Fruit fly (Drosophila melanogaster) whole organism, prepupa: ENCODE results near the gene CG8135.

Experiments used
- Blimp-1 ChIP-seq: fragments of 200-800 bp; sonication (Bioruptor generic); optimal IDR thresholded peaks from 3 replicates; lab custom pipeline; 2017; ENCODE audit warnings: missing biosample characterization, missing genetic modification characterization, mild to moderate bottlenecking, moderate library complexity, missing genetic modification reagents
- CG10669 ChIP-seq: fragments of 200-800 bp; sonication (Bioruptor generic); optimal IDR thresholded peaks from 3 replicates; lab custom pipeline; 2018; ENCODE audit warnings: missing biosample characterization, mild to moderate bottlenecking, missing genetic modification characterization, moderate library complexity
- CG11294 ChIP-seq: fragments of 200-800 bp; sonication (Bioruptor generic); IDR thresholded peaks from 2 replicates; pipeline ENCODE4 v1.3.6; 2022; ENCODE audit warnings: missing biosample characterization, missing genetic modification characterization
- CG16779 ChIP-seq: fragments of 200-800 bp; sonication (Bioruptor generic); optimal IDR thresholded peaks from 3 replicates; lab custom pipeline; 2017; ENCODE audit warnings: missing biosample characterization, mild to moderate bottlenecking, missing genetic modification characterization
- CG3032 ChIP-seq: fragments of 200-800 bp; optimal IDR thresholded peaks from 2 replicates; lab custom pipeline; 2019; ENCODE audit warnings: missing biosample characterization, mild to moderate bottlenecking, missing genetic modification characterization, moderate library complexity
- CG31627 ChIP-seq: fragments of 200-800 bp; sonication (Bioruptor generic); optimal IDR thresholded peaks from 3 replicates; lab custom pipeline; 2016; ENCODE audit warnings: missing biosample characterization, missing genetic modification characterization
- CG32006 ChIP-seq: fragments of 200-800 bp; sonication (Bioruptor generic); optimal IDR thresholded peaks from 3 replicates; lab custom pipeline; 2017; ENCODE audit warnings: missing biosample characterization, mild to moderate bottlenecking, missing genetic modification characterization
- CG34406 ChIP-seq: fragments of 200-800 bp; sonication (Bioruptor generic); optimal IDR thresholded peaks from 3 replicates; lab custom pipeline; 2016; ENCODE audit warnings: missing biosample characterization, missing genetic modification characterization
- CG3919 ChIP-seq: fragments of 200-800 bp; sonication (Bioruptor generic); optimal IDR thresholded peaks from 3 replicates; lab custom pipeline; 2016; ENCODE audit warnings: missing biosample characterization, missing genetic modification characterization
- CG4318 ChIP-seq: fragments of 200-800 bp; sonication (Bioruptor generic); optimal IDR thresholded peaks from 3 replicates; lab custom pipeline; 2017; ENCODE audit warnings: missing biosample characterization, mild to moderate bottlenecking, missing genetic modification characterization
- CG6163 ChIP-seq: fragments of 200-800 bp; sonication (Bioruptor generic); IDR thresholded peaks from 3 replicates; pipeline ENCODE4 v1.3.6; 2022; ENCODE audit warnings: missing biosample characterization, missing genetic modification characterization
- CG6808 ChIP-seq: fragments of 200-800 bp; sonication (Bioruptor generic); optimal IDR thresholded peaks from 3 replicates; lab custom pipeline; 2017; ENCODE audit warnings: missing biosample characterization, missing genetic modification characterization, mild to moderate bottlenecking, moderate library complexity, missing genetic modification reagents
- CG6854 ChIP-seq: fragments of 200-800 bp; sonication (Bioruptor generic); optimal IDR thresholded peaks from 2 replicates; lab custom pipeline; 2017; ENCODE audit warnings: missing biosample characterization, mild to moderate bottlenecking, missing genetic modification characterization
- CG7368 ChIP-seq: fragments of 200-800 bp; sonication (Bioruptor generic); optimal IDR thresholded peaks from 3 replicates; lab custom pipeline; 2016; ENCODE audit warnings: missing biosample characterization, missing genetic modification characterization
- CG8119 ChIP-seq: fragments of 200-800 bp; sonication (Bioruptor generic); IDR thresholded peaks from 3 replicates; pipeline ENCODE4 v1.3.6; 2022; ENCODE audit warnings: missing biosample characterization, missing genetic modification characterization
- CG8319 ChIP-seq: fragments of 200-800 bp; sonication (Bioruptor generic); optimal IDR thresholded peaks from 3 replicates; lab custom pipeline; 2016; ENCODE audit warnings: missing biosample characterization, missing genetic modification characterization
- CG8632 ChIP-seq: fragments of 200-800 bp; sonication (Bioruptor generic); optimal IDR thresholded peaks from 3 replicates; lab custom pipeline; 2016; ENCODE audit warnings: missing biosample characterization, missing genetic modification characterization
- CG9139 ChIP-seq: fragments of 200-800 bp; sonication (Bioruptor generic); optimal IDR thresholded peaks from 3 replicates; lab custom pipeline; 2017; ENCODE audit warnings: missing biosample characterization, mild to moderate bottlenecking, missing genetic modification characterization
- Eip78C ChIP-seq: fragments of 200-800 bp; sonication (Bioruptor generic); peaks from one replicate; lab custom pipeline; 2016; ENCODE audit warnings: missing biosample characterization, missing genetic modification characterization
- Eip93F ChIP-seq: fragments of 200-800 bp; sonication (Bioruptor generic); optimal IDR thresholded peaks from 2 replicates; lab custom pipeline; 2016; ENCODE audit warnings: missing biosample characterization, mild to moderate bottlenecking, missing genetic modification characterization
- Ets21C ChIP-seq: fragments of 200-800 bp; sonication (Bioruptor generic); optimal IDR thresholded peaks from 3 replicates; lab custom pipeline; 2016; ENCODE audit warnings: missing biosample characterization, missing genetic modification characterization
- Ets96B ChIP-seq: fragments of 200-800 bp; optimal IDR thresholded peaks from 2 replicates; lab custom pipeline; 2019; ENCODE audit warnings: missing biosample characterization, mild to moderate bottlenecking, missing genetic modification characterization, moderate library complexity
- Hr38 ChIP-seq: sonication (Bioruptor generic); optimal IDR thresholded peaks from 2 replicates; lab custom pipeline; 2016; ENCODE audit warnings: missing biosample characterization, missing genetic modification characterization
- Hr39 ChIP-seq: fragments of 200-800 bp; sonication (Bioruptor generic); optimal IDR thresholded peaks from 2 replicates; lab custom pipeline; 2016; ENCODE audit warnings: missing biosample characterization, missing genetic modification characterization
- OdsH ChIP-seq: fragments of 200-800 bp; sonication (Bioruptor generic); optimal IDR thresholded peaks from 3 replicates; lab custom pipeline; 2016; ENCODE audit warnings: missing biosample characterization, missing genetic modification characterization
- Smox ChIP-seq: fragments of 200-800 bp; sonication (Bioruptor generic); optimal IDR thresholded peaks from 3 replicates; lab custom pipeline; 2016; ENCODE audit warnings: missing biosample characterization, missing genetic modification characterization
- Sox102F ChIP-seq: fragments of 200-800 bp; sonication (Bioruptor generic); optimal IDR thresholded peaks from 2 replicates; lab custom pipeline; 2016; ENCODE audit warnings: missing biosample characterization, mild to moderate bottlenecking, missing genetic modification characterization
- Sox14 ChIP-seq: fragments of 200-800 bp; sonication (Bioruptor generic); optimal IDR thresholded peaks from 3 replicates; lab custom pipeline; 2016; ENCODE audit warnings: missing biosample characterization, missing genetic modification characterization
- Sox15 ChIP-seq: fragments of 200-800 bp; sonication (Bioruptor generic); optimal IDR thresholded peaks from 3 replicates; lab custom pipeline; 2016; ENCODE audit warnings: missing biosample characterization, missing genetic modification characterization
- cyc ChIP-seq: fragments of 200-800 bp; sonication (Bioruptor generic); optimal IDR thresholded peaks from 3 replicates; lab custom pipeline; 2016; ENCODE audit warnings: missing biosample characterization, missing genetic modification characterization
- dac ChIP-seq: fragments of 200-800 bp; sonication (Bioruptor generic); optimal IDR thresholded peaks from 2 replicates; lab custom pipeline; 2017; ENCODE audit warnings: missing biosample characterization, mild to moderate bottlenecking, missing genetic modification characterization
- dsx ChIP-seq: fragments of 200-800 bp; optimal IDR thresholded peaks from 3 replicates; lab custom pipeline; 2019; ENCODE audit warnings: missing biosample characterization, mild to moderate bottlenecking, missing genetic modification characterization, moderate library complexity; ENCODE audit not compliant: poor library complexity, severe bottlenecking
- fd59A ChIP-seq: fragments of 200-800 bp; sonication (Bioruptor generic); optimal IDR thresholded peaks from 2 replicates; lab custom pipeline; 2017; ENCODE audit warnings: missing biosample characterization, mild to moderate bottlenecking, missing genetic modification characterization, missing genetic modification reagents
- fd85E ChIP-seq: fragments of 200-800 bp; sonication (Bioruptor generic); optimal IDR thresholded peaks from 3 replicates; lab custom pipeline; 2016; ENCODE audit warnings: missing biosample characterization, missing genetic modification characterization
- fkh ChIP-seq: fragments of 200-800 bp; sonication (Bioruptor generic); optimal IDR thresholded peaks from 3 replicates; lab custom pipeline; 2017; ENCODE audit warnings: missing biosample characterization, mild to moderate bottlenecking, missing genetic modification characterization, moderate library complexity
- lz ChIP-seq: fragments of 200-800 bp; sonication (Bioruptor generic); optimal IDR thresholded peaks from 3 replicates; lab custom pipeline; 2016; ENCODE audit warnings: missing biosample characterization, missing genetic modification characterization
- net ChIP-seq: fragments of 200-800 bp; sonication (Bioruptor generic); optimal IDR thresholded peaks from 3 replicates; lab custom pipeline; 2016; ENCODE audit warnings: missing biosample characterization, missing genetic modification characterization
- salr ChIP-seq, 2 experiments: fragments of 200-800 bp; sonication (Bioruptor generic); optimal IDR thresholded peaks; 3 replicates each; lab custom pipeline; 2016 to 2018; ENCODE audit warnings: missing biosample characterization in 2 of 2, missing genetic modification characterization in 2 of 2, mild to moderate bottlenecking in 1 of 2
- spab ChIP-seq: fragments of 200-800 bp; sonication (Bioruptor generic); optimal IDR thresholded peaks from 2 replicates; lab custom pipeline; 2017; ENCODE audit warnings: missing biosample characterization, mild to moderate bottlenecking, missing genetic modification characterization, missing genetic modification reagents
- svp ChIP-seq: fragments of 200-800 bp; sonication (Bioruptor generic); peaks from one replicate; lab custom pipeline; 2016; ENCODE audit warnings: missing biosample characterization, missing genetic modification characterization
- topi ChIP-seq: fragments of 200-800 bp; sonication (Bioruptor generic); optimal IDR thresholded peaks from 3 replicates; lab custom pipeline; 2016; ENCODE audit warnings: missing biosample characterization, missing genetic modification characterization
- vri ChIP-seq: fragments of 200-800 bp; sonication (Bioruptor generic); optimal IDR thresholded peaks from 3 replicates; lab custom pipeline; 2016; ENCODE audit warnings: missing biosample characterization, mild to moderate bottlenecking, missing genetic modification characterization

The CG8135 gene

DNA sequence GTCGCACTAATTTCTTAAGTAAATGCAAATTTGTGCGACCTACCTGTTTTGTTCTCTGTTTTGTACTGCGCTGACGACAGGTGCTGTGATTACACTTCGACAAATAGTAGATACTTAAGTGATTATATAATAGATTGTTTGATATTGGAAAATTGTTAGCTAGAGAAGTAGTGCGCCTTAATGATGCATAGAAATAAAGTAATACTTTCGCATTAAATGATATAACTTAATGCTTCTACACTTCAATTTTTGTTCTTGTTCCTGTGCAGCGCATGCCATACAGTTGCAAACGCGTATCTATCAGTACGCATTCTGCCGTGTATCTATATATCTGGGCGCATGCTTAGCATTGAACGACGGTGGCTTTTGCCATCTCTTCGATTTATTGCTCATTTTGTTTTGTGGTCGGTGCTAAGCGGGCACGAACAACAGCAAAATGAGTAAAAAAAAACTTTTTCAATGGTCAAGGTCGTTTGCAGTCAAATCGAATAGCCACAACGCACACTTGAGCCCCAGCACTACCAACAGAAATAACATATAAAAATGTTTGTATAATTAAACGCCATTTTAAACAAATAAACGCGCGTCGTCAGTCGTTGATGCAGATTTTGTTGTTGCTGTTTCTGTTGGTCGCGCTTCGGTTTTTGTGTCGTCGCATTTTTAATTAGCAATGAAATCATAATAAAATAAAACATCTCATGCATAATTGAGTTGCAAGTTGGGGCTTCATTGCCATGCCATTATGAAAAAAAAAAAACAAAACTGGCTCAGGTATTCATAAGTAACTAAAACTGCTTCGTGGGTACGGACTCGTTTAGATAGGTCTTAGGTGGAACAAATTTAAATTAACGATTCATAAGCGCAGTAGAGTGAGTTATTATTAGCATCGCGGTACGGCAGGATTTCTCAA is 26.4 kb downstream of the CG8135 start (continued):
- TF ChIP-seq cyc (GFP tag; lab: Kevin White, UChicago) (no peak), CG8319 (GFP tag; lab: Kevin White, UChicago) (no peak), net (GFP tag; lab: Kevin White, UChicago) (peak; percentile 32), Hr38 (no peak), Sox14 (GFP tag; lab: Kevin White, UChicago) (peak; percentile 10), CG34406 (GFP tag; lab: Kevin White, UChicago) (no peak), Smox (GFP tag; lab: Kevin White, UChicago) (no peak), Sox15 (GFP tag; lab: Kevin White, UChicago) (no peak), CG16779 (tag; lab: Kevin White, UChicago) (no peak), fd59A (no peak), CG9139 (GFP tag; lab: Kevin White, UChicago) (no peak), CG32006 (GFP tag; lab: Kevin White, UChicago) (peak; percentile 53), OdsH (peak; percentile 27)

DNA sequence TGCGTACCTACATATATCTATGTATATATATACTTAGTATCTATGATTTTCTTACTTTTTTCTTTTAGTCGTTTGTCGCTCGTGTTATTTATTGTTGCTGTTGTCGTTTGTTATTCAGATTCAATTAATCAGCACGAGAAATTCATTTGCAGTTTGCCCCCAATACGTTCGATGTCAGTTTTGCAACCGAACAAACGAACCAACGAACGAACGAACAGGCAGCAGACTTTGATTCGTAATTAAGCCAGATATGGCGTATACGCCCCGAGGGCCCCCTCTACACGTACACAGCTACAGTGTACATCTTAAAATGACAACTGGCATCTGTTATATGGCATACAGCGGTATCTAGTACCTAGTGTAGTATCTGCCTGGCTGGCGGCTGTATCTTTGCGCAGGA is 29.1 kb downstream of the CG8135 start:
- TF ChIP-seq Blimp-1 (GFP tag; lab: Kevin White, UChicago) (no peak), Eip78C (peak; percentile 27)

DNA sequence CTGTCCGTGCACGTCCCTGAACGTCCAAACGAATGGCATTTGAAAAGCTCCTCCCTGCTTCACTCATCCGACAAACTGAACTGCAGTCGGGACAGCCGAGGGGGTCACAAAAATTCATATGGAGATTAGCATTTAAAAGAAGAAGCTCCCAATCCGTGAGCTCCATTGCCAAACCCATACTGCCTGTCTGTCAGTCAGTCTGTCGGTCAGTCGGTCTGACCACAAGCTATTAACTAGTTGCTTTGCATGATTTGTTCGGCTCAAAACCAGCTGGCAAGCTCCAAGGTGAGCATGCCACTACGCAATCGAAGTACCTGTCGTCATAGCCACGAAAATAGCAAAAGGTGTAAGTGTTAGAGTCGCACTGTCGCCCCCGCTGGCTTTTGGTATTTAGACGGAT is 29.6 kb downstream of the CG8135 start:
- no peak for TF ChIP-seq CG8119 (GFP tag; lab: Robert Waterston, UW)
- no peak for TF ChIP-seq OdsH
- TF ChIP-seq spab = no peak
- TF ChIP-seq CG32006 (GFP tag; lab: Kevin White, UChicago) = no peak
- TF ChIP-seq CG4318 (GFP tag; lab: Kevin White, UChicago) = no peak
- TF ChIP-seq CG8319 (GFP tag; lab: Kevin White, UChicago) = no peak
- TF ChIP-seq Sox15 (GFP tag; lab: Kevin White, UChicago) = no peak
- no peak for TF ChIP-seq CG34406 (GFP tag; lab: Kevin White, UChicago)
- TF ChIP-seq vri = no peak
- no peak for TF ChIP-seq dac (GFP tag; lab: Kevin White, UChicago)
- TF ChIP-seq fkh (GFP tag; lab: Kevin White, UChicago) = no peak
- TF ChIP-seq CG10669 = no peak
- TF ChIP-seq CG16779 (tag; lab: Kevin White, UChicago) = no peak
- TF ChIP-seq svp (GFP tag; lab: Kevin White, UChicago) = no peak

DNA sequence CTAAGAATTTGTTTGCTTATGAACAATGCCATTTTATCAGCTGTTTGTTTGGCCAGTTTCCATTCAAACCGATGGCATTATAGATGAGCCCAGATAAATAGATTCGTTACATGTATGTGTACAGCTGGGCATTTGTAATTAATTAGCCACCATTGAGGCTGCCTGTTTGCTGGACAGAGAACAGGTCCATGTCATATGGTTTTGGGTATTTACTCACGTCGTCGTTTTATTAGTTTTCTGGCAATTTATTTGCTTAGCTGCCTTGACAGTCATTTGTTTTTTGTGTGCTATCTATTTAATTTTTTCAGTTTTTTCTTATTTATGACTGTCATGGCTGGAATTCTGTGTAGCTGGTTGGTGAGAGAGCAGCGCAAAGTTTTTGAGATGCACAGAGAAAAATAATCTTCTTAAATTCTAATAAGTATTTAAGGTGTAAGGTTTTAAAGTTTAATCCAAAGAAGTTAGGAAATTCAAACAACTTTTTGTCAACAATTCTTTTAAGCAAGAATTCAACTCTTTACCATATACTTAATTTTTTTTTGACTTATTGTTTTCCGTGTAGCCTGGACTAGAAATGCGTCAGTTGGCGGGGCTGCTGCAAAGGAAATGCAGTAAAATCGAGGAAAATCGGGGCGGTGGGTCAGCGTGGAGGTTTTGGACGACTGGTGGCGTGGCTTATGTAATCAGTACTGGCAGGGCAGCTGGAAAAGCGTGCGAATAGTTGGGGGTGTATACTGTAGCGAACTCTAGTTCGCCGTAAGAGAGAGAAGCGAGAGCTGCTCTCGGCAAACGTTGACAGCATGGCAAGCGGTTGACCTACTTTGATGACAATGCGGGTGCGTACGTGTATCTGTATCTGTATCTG is 30.6 kb downstream of the CG8135 start:
- no peak for TF ChIP-seq dsx
- TF ChIP-seq lz (GFP tag; lab: Kevin White, UChicago) = no peak
- TF ChIP-seq spab = peak; percentile 2
- no peak for TF ChIP-seq Ets21C
- TF ChIP-seq CG6808 = no peak
- TF ChIP-seq Hr38 = no peak
- TF ChIP-seq salr (GFP tag; optimal IDR thresholded peaks at IDR 0.05; lab: Kevin White, UChicago) = peak in 1 of 2 experiments; percentile 78
- no peak for TF ChIP-seq Sox102F (GFP tag; lab: Kevin White, UChicago)
- TF ChIP-seq CG31627 (GFP tag; lab: Kevin White, UChicago) = no peak
- peak; percentile 86 for TF ChIP-seq Eip78C
- TF ChIP-seq CG6163 (GFP tag; lab: Robert Waterston, UW) = 0 out of 3 replicates have a peak, but pooled peaks have one; percentile 30
- no peak for TF ChIP-seq Hr39
- peak; percentile 60 for TF ChIP-seq CG3919 (GFP tag; lab: Kevin White, UChicago)
- TF ChIP-seq CG7368 (GFP tag; lab: Kevin White, UChicago) = peak; percentile 31
- TF ChIP-seq CG8632 (GFP tag; lab: Kevin White, UChicago) = peak; percentile 46
- no peak for TF ChIP-seq CG8319 (GFP tag; lab: Kevin White, UChicago)
- TF ChIP-seq CG6854 (GFP tag; lab: Kevin White, UChicago) = no peak
- TF ChIP-seq Eip93F (GFP tag; lab: Kevin White, UChicago) = no peak
- TF ChIP-seq fd85E (GFP tag; lab: Kevin White, UChicago) = no peak
- peak; percentile 88 for TF ChIP-seq CG11294 (GFP tag; lab: Robert Waterston, UW)
- peak; percentile 87 for TF ChIP-seq CG8119 (GFP tag; lab: Robert Waterston, UW)
- TF ChIP-seq topi (GFP tag; lab: Kevin White, UChicago) = no peak
- peak; percentile 40 for TF ChIP-seq Ets96B
- TF ChIP-seq CG3032 = no peak
